Fruit fly (Drosophila melanogaster) whole organism, larva: ENCODE measurements around the gene CG15465.

Experiments used
- noc ChIP-seq: fragments of 200-800 bp; sonication (Bioruptor generic); optimal IDR thresholded peaks from 3 replicates; lab custom pipeline; 2019; ENCODE audit warnings: missing biosample characterization, mild to moderate bottlenecking, missing genetic modification characterization, moderate library complexity

The CG15465 gene

dm6 chrX:5091154-5091553 lies 5.6 kb downstream of the CG15465 start:
- TF ChIP-seq noc (tag; lab: Kevin White, UChicago): no peak

dm6 chrX:5091757-5092348 lies 6.3 kb downstream of the CG15465 start:
- no peak for TF ChIP-seq noc (tag; lab: Kevin White, UChicago)

dm6 chrX:5093924-5094323 lies 8.4 kb downstream of the CG15465 start:
- no peak for TF ChIP-seq noc (tag; lab: Kevin White, UChicago)

dm6 chrX:5094387-5094786 lies 8.8 kb downstream of the CG15465 start:
- no peak for TF ChIP-seq noc (tag; lab: Kevin White, UChicago)

- no peak for TF ChIP-seq noc (tag; lab: Kevin White, UChicago)
These were observed 10.1 kb downstream of the CG15465 start for dm6 chrX:5095620-5096019.

dm6 chrX:5113091-5113490 lies 27.5 kb downstream of the CG15465 start:
- TF ChIP-seq noc (tag; lab: Kevin White, UChicago): no peak

- TF ChIP-seq noc (tag; lab: Kevin White, UChicago): no peak
These were observed 46.0 kb downstream of the CG15465 start, which contains the start of gene Rpn13R for dm6 chrX:5131598-5131997. Gene Rpn13R, plus strand, starts transcription at chrX:5131898.

dm6 chrX:5143810-5144209 lies 58.3 kb downstream of the CG15465 start:
- TF ChIP-seq noc (tag; lab: Kevin White, UChicago): no peak

- TF ChIP-seq noc (tag; lab: Kevin White, UChicago): no peak
These were observed 67.3 kb downstream of the CG15465 start for dm6 chrX:5152888-5153287.

dm6 chrX:5164924-5165323 lies 79.4 kb downstream of the CG15465 start:
- TF ChIP-seq noc (tag; lab: Kevin White, UChicago): no peak

- no peak for TF ChIP-seq noc (tag; lab: Kevin White, UChicago)
These were observed 82.6 kb downstream of the CG15465 start for dm6 chrX:5168193-5168592.

- TF ChIP-seq noc (tag; lab: Kevin White, UChicago): no peak
These were observed 96.7 kb downstream of the CG15465 start, which contains the start of gene CG5062 for dm6 chrX:5182269-5182668. Gene CG5062, minus strand, starts transcription at chrX:5182369.

dm6 chrX:5187121-5187520 lies 101.6 kb downstream of the CG15465 start:
- no peak for TF ChIP-seq noc (tag; lab: Kevin White, UChicago)

dm6 chrX:5189312-5189711 lies 103.8 kb downstream of the CG15465 start:
- TF ChIP-seq noc (tag; lab: Kevin White, UChicago): no peak

dm6 chrX:5203674-5204073 lies 118.1 kb downstream of the CG15465 start:
- no peak for TF ChIP-seq noc (tag; lab: Kevin White, UChicago)

dm6 chrX:5206152-5206551 lies 120.6 kb downstream of the CG15465 start:
- TF ChIP-seq noc (tag; lab: Kevin White, UChicago): no peak

dm6 chrX:5285835-5286234 lies 200.3 kb downstream of the CG15465 start:
- no peak for TF ChIP-seq noc (tag; lab: Kevin White, UChicago)

dm6 chrX:5286513-5286912 lies 201.0 kb downstream of the CG15465 start:
- TF ChIP-seq noc (tag; lab: Kevin White, UChicago): no peak
